Fruit fly (Drosophila melanogaster): ENCODE data around the gene rdx.

rdx gene

dm6 chr3R:14028158-14028557 lies 3.7 kb downstream of the rdx start:
- TF ChIP-seq ttk (optimal IDR thresholded peaks at IDR 0.05) (no peak), psq (optimal IDR thresholded peaks at IDR 0.05) (no peak), h (optimal IDR thresholded peaks at IDR 0.05) (no peak), Myc (optimal IDR thresholded peaks at IDR 0.05) (no peak), Sin3A (optimal IDR thresholded peaks at IDR 0.05) (no peak), insv (optimal IDR thresholded peaks at IDR 0.05) (no peak)

- TF ChIP-seq ttk (optimal IDR thresholded peaks at IDR 0.05) (no peak), h (optimal IDR thresholded peaks at IDR 0.05) (no peak), Myc (optimal IDR thresholded peaks at IDR 0.05) (no peak), Sin3A (optimal IDR thresholded peaks at IDR 0.05) (no peak), psq (optimal IDR thresholded peaks at IDR 0.05) (no peak), insv (optimal IDR thresholded peaks at IDR 0.05) (no peak)
These were observed 4.7 kb downstream of the rdx start for dm6 chr3R:14026953-14027721.

DNA sequence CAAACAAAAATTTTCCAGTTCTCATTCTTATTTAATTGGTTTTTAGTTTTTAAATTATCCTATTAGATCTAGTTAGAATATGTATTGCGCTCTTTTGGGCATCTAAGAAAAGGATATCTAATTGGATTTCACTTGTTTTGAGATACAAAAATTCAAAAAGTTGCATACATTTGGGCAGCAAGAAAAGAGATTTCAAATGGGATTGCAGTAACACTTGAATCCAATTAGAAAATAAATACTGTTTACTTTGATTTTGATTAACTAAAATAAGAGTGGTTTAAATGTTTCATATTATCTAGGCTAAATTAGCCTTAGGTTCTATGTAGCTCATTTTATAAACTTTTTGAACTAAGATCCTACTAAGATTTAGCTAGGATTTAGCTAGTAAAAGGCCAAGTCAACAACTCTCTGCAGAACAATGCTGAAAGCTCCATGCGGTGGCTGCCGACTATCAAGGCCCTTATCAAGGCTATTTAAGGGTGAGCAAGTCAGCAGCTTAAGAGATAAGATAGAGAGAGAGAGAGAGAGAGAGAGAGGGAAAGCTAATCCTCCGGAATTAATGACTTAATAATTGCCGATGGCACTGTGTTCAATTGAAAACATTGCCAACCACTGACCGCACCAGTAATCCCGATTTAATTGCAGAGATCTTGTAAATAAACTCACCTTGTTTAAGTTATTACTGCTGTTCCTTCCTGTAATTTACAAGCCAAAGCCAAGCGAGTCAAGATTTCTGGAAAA lies 5.5 kb downstream of the rdx start:
- TF ChIP-seq Myc (optimal IDR thresholded peaks at IDR 0.05) (no peak), insv (optimal IDR thresholded peaks at IDR 0.05) (no peak), h (optimal IDR thresholded peaks at IDR 0.05) (no peak), ttk (optimal IDR thresholded peaks at IDR 0.05) (no peak), Sin3A (optimal IDR thresholded peaks at IDR 0.05) (no peak), psq (optimal IDR thresholded peaks at IDR 0.05) (no peak)

dm6 chr3R:14025795-14026194 lies 6.1 kb downstream of the rdx start:
- no peak for TF ChIP-seq Myc (optimal IDR thresholded peaks at IDR 0.05)
- TF ChIP-seq ttk (optimal IDR thresholded peaks at IDR 0.05), result no peak
- no peak for TF ChIP-seq psq (optimal IDR thresholded peaks at IDR 0.05)
- no peak for TF ChIP-seq h (optimal IDR thresholded peaks at IDR 0.05)

- TF ChIP-seq Sin3A (optimal IDR thresholded peaks at IDR 0.05) (no peak), Myc (optimal IDR thresholded peaks at IDR 0.05) (no peak), insv (optimal IDR thresholded peaks at IDR 0.05) (no peak), h (optimal IDR thresholded peaks at IDR 0.05) (no peak), psq (optimal IDR thresholded peaks at IDR 0.05) (no peak), ttk (optimal IDR thresholded peaks at IDR 0.05) (no peak)
These were observed 6.9 kb downstream of the rdx start for dm6 chr3R:14024919-14025387.

DNA sequence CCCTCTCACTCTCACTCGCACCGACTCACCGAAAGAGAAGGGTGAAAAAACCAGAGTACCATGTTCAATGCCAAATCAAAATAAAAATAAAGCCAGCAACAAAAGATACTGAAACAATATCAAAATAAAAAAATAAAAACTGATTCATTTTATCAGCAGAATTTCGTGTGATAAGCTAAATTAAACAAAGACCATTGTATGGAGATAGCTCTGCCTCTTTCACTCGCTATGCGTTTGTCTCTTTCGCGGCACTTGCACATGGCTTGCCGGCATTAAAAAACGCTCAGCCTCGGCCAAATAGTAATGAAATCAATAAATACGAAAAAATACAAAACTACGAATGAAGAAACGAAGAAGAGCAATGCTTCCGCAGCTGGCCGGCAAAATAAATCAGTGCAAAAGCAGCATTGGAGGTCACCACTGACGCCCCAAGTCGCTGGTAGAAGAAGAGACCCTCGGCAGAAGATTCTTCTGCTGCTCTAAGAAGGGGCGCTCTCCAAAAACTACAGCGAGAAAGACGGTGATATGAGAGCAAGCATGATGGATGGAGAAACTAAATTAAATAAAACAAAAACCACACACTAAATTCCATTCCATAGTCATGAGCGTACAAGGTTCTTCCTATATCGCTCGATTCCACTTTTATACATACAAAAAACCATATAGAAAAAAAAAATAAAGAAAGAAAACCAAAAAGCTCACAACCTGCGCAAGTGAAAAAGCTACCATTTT lies 7.5 kb downstream of the rdx start:
- no peak for TF ChIP-seq psq (optimal IDR thresholded peaks at IDR 0.05)
- no peak for TF ChIP-seq Sin3A (optimal IDR thresholded peaks at IDR 0.05)
- TF ChIP-seq insv (optimal IDR thresholded peaks at IDR 0.05), result no peak
- no peak for TF ChIP-seq h (optimal IDR thresholded peaks at IDR 0.05)

- TF ChIP-seq Sin3A (optimal IDR thresholded peaks at IDR 0.05) (no peak), ttk (optimal IDR thresholded peaks at IDR 0.05) (no peak)
These were observed 11.4 kb downstream of the rdx start for dm6 chr3R:14020345-14021001.

- TF ChIP-seq insv (optimal IDR thresholded peaks at IDR 0.05) (no peak), Sin3A (optimal IDR thresholded peaks at IDR 0.05) (no peak)
These were observed 12.3 kb downstream of the rdx start for dm6 chr3R:14019407-14020050.

DNA sequence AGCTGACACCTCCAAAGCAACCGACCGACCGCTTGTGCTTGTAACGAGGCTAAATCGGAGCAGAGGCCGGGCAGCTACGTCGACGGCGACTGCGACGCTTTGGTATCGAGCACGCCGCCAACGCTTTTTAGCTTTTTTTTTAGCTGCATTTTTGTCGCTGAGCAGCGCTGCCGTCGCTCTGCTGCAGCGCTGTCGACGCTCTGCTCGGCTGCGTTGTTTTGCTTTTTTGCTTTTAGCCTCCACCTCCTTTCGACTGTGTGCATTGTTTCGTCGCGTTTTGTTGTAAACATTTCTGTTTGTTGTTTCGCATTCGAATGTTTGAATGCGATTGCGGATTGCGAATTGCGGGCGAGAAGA lies 13.4 kb downstream of the rdx start:
- no peak for TF ChIP-seq insv (optimal IDR thresholded peaks at IDR 0.05)
- TF ChIP-seq Myc (optimal IDR thresholded peaks at IDR 0.05), result no peak
- no peak for TF ChIP-seq h (optimal IDR thresholded peaks at IDR 0.05)
- no peak for TF ChIP-seq Sin3A (optimal IDR thresholded peaks at IDR 0.05)
- TF ChIP-seq psq (optimal IDR thresholded peaks at IDR 0.05), result no peak

DNA sequence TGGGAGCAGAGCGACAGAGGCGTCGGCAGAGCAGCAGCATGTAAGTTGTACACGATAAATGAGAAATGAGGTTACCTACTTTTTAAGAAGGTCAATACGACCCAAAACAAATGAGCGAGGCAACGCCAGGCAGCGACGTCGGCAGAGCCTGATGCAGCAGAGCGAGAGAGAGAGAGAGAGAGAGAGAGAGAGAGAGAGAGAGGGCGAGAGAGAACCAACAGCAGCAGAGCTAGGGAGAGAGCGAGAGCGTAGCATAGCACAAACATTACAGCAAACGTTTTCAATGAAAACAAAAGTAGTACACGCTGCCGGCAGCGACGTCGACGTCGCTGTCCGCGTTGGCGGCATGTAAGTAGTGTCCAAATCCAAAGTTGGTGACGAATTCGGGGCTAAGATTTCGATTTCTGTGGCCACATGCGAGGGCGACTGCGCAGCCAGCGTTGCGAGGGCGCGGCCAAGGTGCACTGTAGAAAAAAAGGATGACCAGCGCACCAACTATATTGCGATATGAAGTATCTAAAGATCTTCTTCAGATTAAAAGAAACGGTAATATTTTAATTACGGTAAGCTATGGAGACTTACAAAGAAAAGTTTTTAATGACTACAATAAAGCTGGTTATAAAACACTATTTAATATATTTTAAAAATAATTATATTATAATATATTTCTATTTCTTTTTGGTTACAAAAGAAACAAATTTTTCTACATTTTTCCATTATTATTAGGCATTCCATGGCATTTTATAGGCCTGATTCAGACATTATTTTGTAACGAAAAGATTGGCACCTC lies 14.0 kb downstream of the rdx start:
- TF ChIP-seq insv (optimal IDR thresholded peaks at IDR 0.05), result no peak
- no peak for TF ChIP-seq h (optimal IDR thresholded peaks at IDR 0.05)
- no peak for TF ChIP-seq Sin3A (optimal IDR thresholded peaks at IDR 0.05)
- no peak for TF ChIP-seq psq (optimal IDR thresholded peaks at IDR 0.05)
- no peak for TF ChIP-seq ttk (optimal IDR thresholded peaks at IDR 0.05)
- no peak for TF ChIP-seq Myc (optimal IDR thresholded peaks at IDR 0.05)

DNA sequence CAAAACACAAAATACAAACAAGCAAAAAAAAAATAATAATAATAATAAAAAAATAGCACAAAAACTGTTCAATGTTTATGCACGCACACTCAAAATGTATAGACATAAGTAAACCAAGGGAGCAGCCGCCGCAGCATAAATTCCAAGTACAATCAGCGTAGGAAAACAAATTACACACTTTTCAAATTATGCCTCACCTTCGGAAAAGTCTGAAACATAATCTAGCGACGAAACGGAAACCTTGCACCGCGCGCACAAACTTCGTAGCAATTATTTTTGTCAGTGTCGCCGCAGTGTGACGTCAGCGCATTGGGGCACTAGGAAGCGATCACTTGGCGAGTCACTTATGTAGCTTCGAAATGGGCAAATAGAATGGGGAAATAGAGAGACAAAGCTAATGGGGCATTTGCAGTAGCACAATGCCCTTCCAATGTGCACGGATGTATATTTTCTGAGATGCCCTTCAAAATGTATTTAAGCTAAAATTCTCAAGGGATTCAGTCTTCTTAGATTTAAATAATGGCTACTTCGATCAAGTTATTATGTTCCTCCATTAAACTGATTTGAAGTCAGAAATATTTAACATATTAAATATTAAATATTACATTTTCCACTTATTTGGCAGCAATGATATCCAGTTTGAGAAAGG lies 15.0 kb downstream of the rdx start:
- TF ChIP-seq Sin3A (optimal IDR thresholded peaks at IDR 0.05), result no peak
- TF ChIP-seq Myc (optimal IDR thresholded peaks at IDR 0.05), result no peak
- TF ChIP-seq psq (optimal IDR thresholded peaks at IDR 0.05), result no peak
- no peak for TF ChIP-seq ttk (optimal IDR thresholded peaks at IDR 0.05)

All from Kc167 (cell line).